Worm (Caenorhabditis elegans) whole organism, L2 larva: Measurements from ENCODE around the gene grl-13.

ENCODE experiments used
- ama-1 ChIP-seq: fragments of 150-350 bp; optimal IDR thresholded peaks from 2 replicates; lab custom pipeline; 2018; ENCODE audit warnings: inconsistent platforms
- dmd-4 ChIP-seq: sonication (generic microtip); optimal IDR thresholded peaks from 2 replicates; lab custom pipeline; 2017; ENCODE audit warnings: missing biosample characterization, missing genetic modification characterization
- sem-4 ChIP-seq: fragments of 150-350 bp; optimal IDR thresholded peaks from 2 replicates; lab custom pipeline; 2014; ENCODE audit warnings: missing biosample characterization, missing genetic modification reagents, missing genetic modification characterization
- unc-62 ChIP-seq: fragments of 150-350 bp; optimal IDR thresholded peaks from 2 replicates; lab custom pipeline; 2014; ENCODE audit warnings: missing biosample characterization, missing genetic modification reagents, missing genetic modification characterization

- no peak for TF ChIP-seq ama-1 (lab: Kevin White, UChicago)
- no peak for TF ChIP-seq sem-4 (tag; lab: Kevin White, UChicago)
- TF ChIP-seq unc-62 (GFP tag; lab: Kevin White, UChicago), result no peak
- TF ChIP-seq dmd-4 (tag; lab: Kevin White, UChicago), result no peak
Observed at ce11 chrV:4387402-4387801, 23.0 kb upstream of the grl-13 start, which contains the start of gene F13A2.9.
